Worm (Caenorhabditis elegans) whole organism, L3 larva: ENCODE results near the gene pitr-2.

ENCODE experiments used
- R02D3.7 ChIP-seq: fragments of 150-350 bp; optimal IDR thresholded peaks from 2 replicates; lab custom pipeline; 2014; ENCODE audit warnings: missing biosample characterization, missing genetic modification characterization
- ZK546.5 ChIP-seq: sonication (generic microtip); optimal IDR thresholded peaks from 2 replicates; lab custom pipeline; 2017; ENCODE audit warnings: missing biosample characterization, missing genetic modification characterization
- ama-1 ChIP-seq: fragments of 150-350 bp; optimal IDR thresholded peaks from 2 replicates; lab custom pipeline; 2018
- ceh-16 ChIP-seq: sonication (generic microtip); optimal IDR thresholded peaks from 2 replicates; lab custom pipeline; 2017; ENCODE audit warnings: missing biosample characterization, missing genetic modification characterization
- ceh-28 ChIP-seq: fragments of 150-350 bp; optimal IDR thresholded peaks from 2 replicates; lab custom pipeline; 2014; ENCODE audit warnings: missing biosample characterization, missing genetic modification reagents, missing genetic modification characterization
- daf-12 ChIP-seq: fragments of 150-350 bp; optimal IDR thresholded peaks from 2 replicates; lab custom pipeline; 2014; ENCODE audit warnings: missing biosample characterization, missing genetic modification reagents, missing genetic modification characterization
- egl-27 ChIP-seq: sonication (generic microtip); optimal IDR thresholded peaks from 4 replicates; lab custom pipeline; 2017; ENCODE audit warnings: missing biosample characterization, missing genetic modification reagents, missing genetic modification characterization
- elt-1 ChIP-seq: fragments of 150-350 bp; optimal IDR thresholded peaks from 2 replicates; lab custom pipeline; 2014; ENCODE audit warnings: missing biosample characterization, missing genetic modification characterization
- elt-3 ChIP-seq, 3 experiments: fragments of 150-350 bp in 1 of 3; sonication (generic microtip) in 2 of 3; optimal IDR thresholded peaks; 2 replicates in 2 of 3; 4 replicates in 1 of 3; lab custom pipeline; 2014 to 2017; ENCODE audit warnings: missing biosample characterization in 3 of 3, missing genetic modification characterization in 3 of 3
- hmg-11 ChIP-seq: sonication (generic microtip); optimal IDR thresholded peaks from 2 replicates; lab custom pipeline; 2016; ENCODE audit warnings: missing genetic modification characterization, missing compliant biosample characterization
- jun-1 ChIP-seq: fragments of 150-350 bp; optimal IDR thresholded peaks from 2 replicates; lab custom pipeline; 2014; ENCODE audit warnings: missing biosample characterization, missing genetic modification reagents, missing genetic modification characterization
- lin-15B ChIP-seq: fragments of 150-350 bp; optimal IDR thresholded peaks from 2 replicates; lab custom pipeline; 2014; ENCODE audit warnings: missing biosample characterization, missing genetic modification characterization
- lin-39 ChIP-seq: fragments of 150-350 bp; optimal IDR thresholded peaks from 2 replicates; lab custom pipeline; 2018; ENCODE audit warnings: missing biosample characterization, missing genetic modification reagents, missing genetic modification characterization
- mdl-1 ChIP-seq: fragments of 150-350 bp; optimal IDR thresholded peaks from 2 replicates; lab custom pipeline; 2014; ENCODE audit warnings: missing biosample characterization, missing genetic modification characterization
- nfya-1 ChIP-seq: sonication (generic microtip); optimal IDR thresholded peaks from 2 replicates; lab custom pipeline; 2017; ENCODE audit warnings: missing genetic modification characterization, mild to moderate bottlenecking, missing compliant biosample characterization, antibody characterized with exemption, moderate library complexity; ENCODE audit not compliant: insufficient read depth
- nhr-11 ChIP-seq: fragments of 150-350 bp; optimal IDR thresholded peaks from 2 replicates; lab custom pipeline; 2014; ENCODE audit warnings: missing biosample characterization, missing genetic modification characterization
- nhr-12 ChIP-seq: fragments of 150-350 bp; optimal IDR thresholded peaks from 2 replicates; lab custom pipeline; 2014; ENCODE audit warnings: missing biosample characterization, missing genetic modification characterization
- nhr-23 ChIP-seq: fragments of 150-350 bp; optimal IDR thresholded peaks from 2 replicates; lab custom pipeline; 2014; ENCODE audit warnings: missing biosample characterization, missing genetic modification reagents, missing genetic modification characterization
- nhr-237 ChIP-seq: fragments of 150-350 bp; optimal IDR thresholded peaks from 2 replicates; lab custom pipeline; 2014; ENCODE audit warnings: missing biosample characterization, missing genetic modification characterization
- nhr-25 ChIP-seq: sonication (generic microtip); optimal IDR thresholded peaks from 2 replicates; lab custom pipeline; 2017; ENCODE audit warnings: missing biosample characterization, missing genetic modification characterization
- nhr-28 ChIP-seq: fragments of 150-350 bp; optimal IDR thresholded peaks from 2 replicates; lab custom pipeline; 2014; ENCODE audit warnings: missing biosample characterization, missing genetic modification characterization
- nhr-43 ChIP-seq: sonication (generic microtip); optimal IDR thresholded peaks from 2 replicates; lab custom pipeline; 2016; ENCODE audit warnings: mild to moderate bottlenecking, missing genetic modification characterization, missing compliant biosample characterization; ENCODE audit not compliant: poor library complexity, severe bottlenecking
- nhr-67 ChIP-seq: fragments of 150-350 bp; optimal IDR thresholded peaks from 2 replicates; lab custom pipeline; 2014; ENCODE audit warnings: missing biosample characterization, missing genetic modification characterization
- nhr-76 ChIP-seq: fragments of 150-350 bp; sonication (generic microtip); optimal IDR thresholded peaks from 5 replicates; lab custom pipeline; 2014; ENCODE audit warnings: missing biosample characterization, missing genetic modification characterization
- pha-4 ChIP-seq: fragments of 150-350 bp; optimal IDR thresholded peaks from 2 replicates; lab custom pipeline; 2014; ENCODE audit warnings: missing biosample characterization, missing genetic modification reagents, missing genetic modification characterization
- pqm-1 ChIP-seq: fragments of 150-350 bp; optimal IDR thresholded peaks from 2 replicates; lab custom pipeline; 2017; ENCODE audit warnings: missing biosample characterization, missing genetic modification characterization, inconsistent platforms
- sea-2 ChIP-seq: fragments of 150-350 bp; sonication (generic microtip); optimal IDR thresholded peaks from 4 replicates; lab custom pipeline; 2014; ENCODE audit warnings: missing biosample characterization, missing genetic modification reagents, missing genetic modification characterization
- skn-1 ChIP-seq: fragments of 150-350 bp; optimal IDR thresholded peaks from 2 replicates; lab custom pipeline; 2014; ENCODE audit warnings: missing biosample characterization, missing genetic modification characterization
- snpc-4 ChIP-seq: fragments of 150-350 bp; optimal IDR thresholded peaks from 2 replicates; lab custom pipeline; 2014; ENCODE audit warnings: missing biosample characterization, missing genetic modification characterization
- unc-39 ChIP-seq: sonication (generic microtip); optimal IDR thresholded peaks from 4 replicates; lab custom pipeline; 2017; ENCODE audit warnings: missing biosample characterization, missing genetic modification characterization
- unc-62 ChIP-seq: fragments of 150-350 bp; sonication (generic microtip); optimal IDR thresholded peaks from 4 replicates; lab custom pipeline; 2014; ENCODE audit warnings: missing biosample characterization, missing genetic modification reagents, missing genetic modification characterization
- zag-1 ChIP-seq: fragments of 150-350 bp; optimal IDR thresholded peaks from 2 replicates; lab custom pipeline; 2014; ENCODE audit warnings: missing biosample characterization, missing genetic modification characterization
- ztf-4 ChIP-seq: fragments of 150-350 bp; optimal IDR thresholded peaks from 2 replicates; lab custom pipeline; 2014; ENCODE audit warnings: missing biosample characterization, missing genetic modification characterization

pitr-2 gene

DNA sequence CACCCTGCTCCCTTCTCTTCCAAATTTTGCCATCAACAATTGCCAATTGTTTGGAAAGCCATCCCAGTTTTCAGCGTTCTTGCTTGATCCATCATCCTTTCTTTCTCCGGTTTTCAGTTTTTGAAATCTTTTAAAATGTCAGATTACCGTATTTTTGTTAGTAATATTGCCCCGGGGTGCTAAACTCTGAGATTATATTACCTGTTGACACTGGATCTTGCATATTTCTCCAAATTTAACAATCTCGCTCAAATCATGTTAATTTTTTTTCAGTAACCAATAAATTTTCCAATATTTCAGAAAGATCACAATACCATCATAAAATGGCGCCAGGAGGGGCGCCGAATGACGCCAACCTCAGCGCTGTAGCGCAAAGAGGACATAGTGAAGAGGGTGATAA, 25.1 kb downstream of the pitr-2 start, which contains the start of gene F21C10.7:
TSS of gene F21C10.7 (plus strand) at position 301 of the 400 bp plus-strand sequence.
- TF ChIP-seq skn-1 (tag; lab: Kevin White, UChicago) (no peak), lin-15B (tag; lab: Kevin White, UChicago) (no peak), pqm-1 (tag; lab: Kevin White, UChicago) (no peak), nhr-11 (tag; lab: Kevin White, UChicago) (no peak), nhr-43 (tag; lab: Kevin White, UChicago) (no peak), nhr-25 (tag; lab: Kevin White, UChicago) (no peak), snpc-4 (no peak), nhr-12 (tag; lab: Kevin White, UChicago) (no peak), ama-1 (lab: Kevin White, UChicago) (no peak), ztf-4 (tag; lab: Kevin White, UChicago) (no peak), R02D3.7 (no peak), lin-39 (no peak), egl-27 (tag; lab: Kevin White, UChicago) (no peak), zag-1 (tag; lab: Kevin White, UChicago) (no peak), elt-1 (tag; lab: Kevin White, UChicago) (no peak)

DNA sequence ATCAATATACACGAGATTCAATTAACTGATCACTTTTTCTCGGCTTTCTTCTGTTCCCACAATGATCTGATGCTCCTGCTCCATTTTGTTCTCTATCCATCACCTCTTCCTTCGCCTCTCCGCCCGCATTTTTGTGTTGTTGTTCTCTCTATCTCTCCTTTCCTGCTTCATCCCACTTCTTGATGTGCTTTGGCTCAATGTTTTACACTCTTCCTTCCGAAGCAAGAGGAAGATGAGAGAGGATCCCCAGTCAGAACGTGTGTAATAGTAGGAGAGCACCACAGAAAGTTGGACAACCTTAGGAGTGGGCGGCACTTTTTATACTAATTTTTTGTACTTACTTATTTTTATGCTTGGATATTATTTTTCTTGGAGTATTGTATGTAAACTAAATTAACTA, 25.6 kb downstream of the pitr-2 start:
- TF ChIP-seq nhr-23 (tag; lab: Kevin White, UChicago) = no peak
- TF ChIP-seq skn-1 (tag; lab: Kevin White, UChicago) = no peak
- TF ChIP-seq ztf-4 (tag; lab: Kevin White, UChicago) = no peak
- TF ChIP-seq ZK546.5 (tag; lab: Kevin White, UChicago) = no peak
- TF ChIP-seq nhr-76 (tag; lab: Kevin White, UChicago) = no peak
- TF ChIP-seq hmg-11 (tag; lab: Kevin White, UChicago) = no peak
- no peak for TF ChIP-seq elt-1 (tag; lab: Kevin White, UChicago)
- no peak for TF ChIP-seq lin-39
- no peak for TF ChIP-seq nfya-1
- no peak for TF ChIP-seq elt-3 (tag; optimal IDR thresholded peaks at IDR 0.05; lab: Kevin White, UChicago)
- no peak for TF ChIP-seq egl-27 (tag; lab: Kevin White, UChicago)
- no peak for TF ChIP-seq nhr-237 (tag; lab: Kevin White, UChicago)
- no peak for TF ChIP-seq ceh-16
- no peak for TF ChIP-seq unc-39 (tag; lab: Kevin White, UChicago)
- TF ChIP-seq sea-2 (GFP tag; lab: Kevin White, UChicago) = no peak
- TF ChIP-seq jun-1 (tag; lab: Kevin White, UChicago) = no peak
- TF ChIP-seq snpc-4 = no peak
- TF ChIP-seq daf-12 (tag; lab: Kevin White, UChicago) = no peak

DNA sequence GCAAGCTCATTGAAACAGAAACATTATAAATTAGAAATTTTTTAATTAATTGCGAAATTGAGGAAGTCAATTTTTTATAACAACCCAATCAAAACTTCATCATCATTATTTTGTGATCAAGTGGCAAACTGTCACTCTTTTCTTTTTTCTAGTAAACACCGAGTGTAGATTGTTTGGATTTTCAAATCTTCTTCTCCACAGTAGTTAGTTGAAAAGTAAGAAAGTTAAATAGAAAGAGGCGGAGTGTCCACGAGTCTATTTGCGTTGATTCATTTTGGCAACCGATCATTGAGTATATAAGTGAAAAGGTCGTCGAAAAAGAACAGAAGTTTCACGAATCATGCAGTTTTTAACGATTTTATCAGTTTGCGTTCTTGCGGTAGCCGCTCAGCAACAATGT, 28.2 kb downstream of the pitr-2 start, which contains the start of gene pqn-31:
TSS of gene pqn-31 (plus strand) at position 301 of the 400 bp plus-strand sequence.
- TF ChIP-seq pha-4 = peak; percentile 37
- TF ChIP-seq nhr-76 (tag; lab: Kevin White, UChicago) = no peak

DNA sequence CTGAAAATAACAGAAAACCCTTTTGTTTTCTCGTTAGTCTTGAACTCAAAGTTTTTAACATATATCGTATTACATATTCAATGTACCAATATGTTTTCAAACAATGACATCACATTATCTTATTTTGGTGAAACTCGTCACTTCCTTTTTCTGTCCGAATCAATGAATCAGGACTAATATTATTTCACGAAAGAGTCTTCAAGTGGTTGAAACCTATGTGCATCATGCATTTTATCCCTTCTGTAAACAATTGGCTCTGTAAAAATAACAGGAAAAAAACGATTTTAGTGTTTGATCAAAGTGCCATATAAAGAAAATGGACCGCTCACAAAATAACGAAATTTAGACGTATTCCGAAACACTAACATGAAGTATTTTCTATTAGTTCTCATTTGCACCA, 29.3 kb downstream of the pitr-2 start, which contains the start of gene F21C10.18:
TSS of gene F21C10.18 (plus strand) at position 301 of the 400 bp plus-strand sequence.
- TF ChIP-seq unc-62 (no peak), nhr-11 (tag; lab: Kevin White, UChicago) (no peak)

DNA sequence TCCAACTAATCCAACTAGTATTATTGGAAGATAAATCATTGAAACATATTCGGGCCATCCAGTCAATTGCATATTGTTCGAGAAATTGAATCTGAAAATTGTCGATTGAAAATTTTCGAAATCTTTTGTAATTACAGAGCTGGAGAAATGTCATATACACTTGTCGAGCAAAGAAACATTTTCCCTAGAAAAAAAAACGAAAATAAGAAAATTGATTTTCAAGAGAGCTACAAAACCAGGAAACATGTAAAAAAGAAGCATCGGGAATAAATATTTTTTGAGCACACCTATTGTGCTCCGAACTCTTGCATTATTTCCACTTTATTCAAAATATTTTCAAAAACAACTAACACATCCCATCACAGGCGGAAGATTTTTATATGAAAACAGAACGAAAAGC, 36.5 kb downstream of the pitr-2 start, which contains the start of gene frpr-6:
TSS of gene frpr-6 (minus strand) at position 101 of the 400 bp plus-strand sequence.
- no peak for TF ChIP-seq nhr-11 (tag; lab: Kevin White, UChicago)
- TF ChIP-seq pqm-1 (tag; lab: Kevin White, UChicago) = no peak
- TF ChIP-seq zag-1 (tag; lab: Kevin White, UChicago) = no peak
- no peak for TF ChIP-seq ama-1 (lab: Kevin White, UChicago)
- no peak for TF ChIP-seq ceh-28 (tag; lab: Kevin White, UChicago)
- TF ChIP-seq mdl-1 (tag; lab: Kevin White, UChicago) = no peak
- TF ChIP-seq nhr-28 (tag; lab: Kevin White, UChicago) = no peak
- no peak for TF ChIP-seq nhr-67 (tag; lab: Kevin White, UChicago)
- TF ChIP-seq ztf-4 (tag; lab: Kevin White, UChicago) = no peak
- TF ChIP-seq, all 47 proteins: peak for 0
